Fruit fly (Drosophila melanogaster) whole organism, embryonic: ENCODE results near the gene numb.

Experiments
- Awh ChIP-seq: fragments of 200-800 bp; sonication (Bioruptor generic); IDR thresholded peaks from 2 replicates; pipeline ENCODE4, ENCODE4 v1.3.6; 2022; ENCODE audit warnings: missing biosample characterization, missing genetic modification characterization
- CG12071 ChIP-seq: fragments of 200-800 bp; sonication (Bioruptor generic); optimal IDR thresholded peaks from 3 replicates; lab custom pipeline; 2018; ENCODE audit warnings: missing biosample characterization, mild to moderate bottlenecking, missing genetic modification characterization
- CG1233 ChIP-seq: fragments of 200-800 bp; sonication (Bioruptor generic); optimal IDR thresholded peaks from 4 replicates; lab custom pipeline; 2018; ENCODE audit warnings: missing biosample characterization, mild to moderate bottlenecking, missing genetic modification characterization
- CG13287 ChIP-seq: fragments of 200-800 bp; sonication (Bioruptor generic); IDR thresholded peaks from 2 replicates; pipeline ENCODE4 v1.3.6; 2022; ENCODE audit warnings: missing biosample characterization, missing genetic modification characterization; ENCODE audit not compliant: partially characterized antibody
- CG1603 ChIP-seq: fragments of 200-800 bp; sonication (Bioruptor generic); optimal IDR thresholded peaks from 2 replicates; lab custom pipeline; 2019; ENCODE audit warnings: missing biosample characterization, mild to moderate bottlenecking, missing genetic modification characterization, moderate library complexity
- CG16813 ChIP-seq: fragments of 200-800 bp; sonication (Bioruptor generic); IDR thresholded peaks from 3 replicates; pipeline ENCODE4 v1.3.6; 2022; ENCODE audit warnings: missing biosample characterization, missing genetic modification characterization; ENCODE audit not compliant: partially characterized antibody
- CG16863 ChIP-seq: fragments of 200-800 bp; sonication (Bioruptor generic); optimal IDR thresholded peaks from 3 replicates; lab custom pipeline; 2016; ENCODE audit warnings: missing biosample characterization, missing genetic modification characterization
- CG2120 ChIP-seq: fragments of 200-800 bp; sonication (Bioruptor generic); optimal IDR thresholded peaks from 3 replicates; lab custom pipeline; 2016; ENCODE audit warnings: missing biosample characterization, missing genetic modification characterization
- CG2199 ChIP-seq: fragments of 200-800 bp; sonication (Bioruptor generic); IDR thresholded peaks from 3 replicates; pipeline ENCODE4 v1.3.6; 2022; ENCODE audit warnings: missing biosample characterization, missing genetic modification characterization
- CG2202 ChIP-seq: fragments of 200-800 bp; sonication (Bioruptor generic); optimal IDR thresholded peaks from 2 replicates; lab custom pipeline; 2018; ENCODE audit warnings: missing biosample characterization, mild to moderate bottlenecking, missing genetic modification characterization
- CG32767 ChIP-seq: fragments of 200-800 bp; sonication (Bioruptor generic); IDR thresholded peaks from 2 replicates; pipeline ENCODE4 v1.3.6; 2022; ENCODE audit warnings: missing biosample characterization, missing genetic modification characterization
- CG3407 ChIP-seq: fragments of 200-800 bp; sonication (Bioruptor generic); optimal IDR thresholded peaks from 2 replicates; lab custom pipeline; 2018; ENCODE audit warnings: missing biosample characterization, mild to moderate bottlenecking, missing genetic modification characterization
- CG34224 ChIP-seq: fragments of 200-800 bp; sonication (Bioruptor generic); IDR thresholded peaks from 3 replicates; pipeline ENCODE4 v1.3.6; 2022; ENCODE audit warnings: missing biosample characterization, missing genetic modification characterization; ENCODE audit not compliant: partially characterized antibody
- CG7556 ChIP-seq: fragments of 200-800 bp; sonication (Bioruptor generic); optimal IDR thresholded peaks from 2 replicates; lab custom pipeline; 2017; ENCODE audit warnings: missing biosample characterization, mild to moderate bottlenecking, missing genetic modification characterization
- CG7745 ChIP-seq: fragments of 200-800 bp; sonication (Bioruptor generic); optimal IDR thresholded peaks from 2 replicates; lab custom pipeline; 2018; ENCODE audit warnings: missing biosample characterization, mild to moderate bottlenecking, missing genetic modification characterization, moderate library complexity
- CG8290 ChIP-seq, 3 experiments: fragments of 200-800 bp; sonication (Bioruptor generic); optimal IDR thresholded peaks; 2 replicates each; lab custom pipeline; 2016 to 2019; ENCODE audit warnings: missing biosample characterization in 3 of 3, missing genetic modification characterization in 3 of 3, mild to moderate bottlenecking in 2 of 3, moderate library complexity in 1 of 3
- Deaf1 ChIP-seq: fragments of 200-800 bp; optimal IDR thresholded peaks from 3 replicates; lab custom pipeline; 2019; ENCODE audit warnings: missing biosample characterization, mild to moderate bottlenecking, missing genetic modification characterization, moderate library complexity
- Doc2 ChIP-seq: fragments of 200-800 bp; sonication (Bioruptor generic); IDR thresholded peaks from 2 replicates; pipeline ENCODE4 v1.3.6; 2022; ENCODE audit warnings: missing biosample characterization, missing genetic modification characterization
- ERR ChIP-seq: fragments of 200-800 bp; sonication (Bioruptor generic); optimal IDR thresholded peaks from 2 replicates; lab custom pipeline; 2016; ENCODE audit warnings: missing biosample characterization, missing genetic modification characterization
- Fer1 ChIP-seq: fragments of 200-800 bp; sonication (Bioruptor generic); optimal IDR thresholded peaks from 2 replicates; lab custom pipeline; 2017; ENCODE audit warnings: missing biosample characterization, mild to moderate bottlenecking, missing genetic modification characterization
- Gsc ChIP-seq: fragments of 200-800 bp; sonication (Bioruptor generic); IDR thresholded peaks from 2 replicates; pipeline ENCODE4 v1.3.6; 2022; ENCODE audit warnings: missing biosample characterization, missing genetic modification characterization
- H15 ChIP-seq: fragments of 200-800 bp; sonication (Bioruptor generic); IDR thresholded peaks from 3 replicates; pipeline ENCODE4 v1.3.6; 2022; ENCODE audit warnings: missing biosample characterization, missing genetic modification characterization
- Hmr ChIP-seq: fragments of 200-800 bp; sonication (Bioruptor generic); optimal IDR thresholded peaks from 3 replicates; lab custom pipeline; 2017; ENCODE audit warnings: mild to moderate bottlenecking, missing biosample characterization, missing genetic modification reagents, missing genetic modification characterization
- Max ChIP-seq: fragments of 200-800 bp; sonication (Bioruptor generic); optimal IDR thresholded peaks from 2 replicates; lab custom pipeline; 2016; ENCODE audit warnings: missing biosample characterization, mild to moderate bottlenecking, missing genetic modification characterization
- Med ChIP-seq: fragments of 200-800 bp; sonication (Bioruptor generic); peaks from one replicate; lab custom pipeline; 2016; ENCODE audit warnings: missing biosample characterization, missing genetic modification characterization, mild to moderate bottlenecking, inconsistent platforms, moderate library complexity
- Nf-YC ChIP-seq: fragments of 200-800 bp; optimal IDR thresholded peaks from 3 replicates; lab custom pipeline; 2019; ENCODE audit warnings: missing biosample characterization, mild to moderate bottlenecking, missing genetic modification characterization, moderate library complexity
- Pdp1 ChIP-seq, 2 experiments: fragments of 200-800 bp; sonication (Bioruptor generic); optimal IDR thresholded peaks; 3 replicates each; lab custom pipeline; 2016; ENCODE audit warnings: missing biosample characterization in 2 of 2, missing genetic modification characterization in 2 of 2, mild to moderate bottlenecking in 1 of 2, moderate library complexity in 1 of 2
- Sry-δ ChIP-seq: fragments of 200-800 bp; sonication (Bioruptor generic); optimal IDR thresholded peaks from 2 replicates; lab custom pipeline; 2016; ENCODE audit warnings: missing biosample characterization, missing genetic modification characterization
- Vsx1 ChIP-seq: fragments of 200-800 bp; sonication (Bioruptor generic); optimal IDR thresholded peaks from 2 replicates; lab custom pipeline; 2017; ENCODE audit warnings: missing biosample characterization, mild to moderate bottlenecking, missing genetic modification characterization, missing genetic modification reagents
- chinmo ChIP-seq: fragments of 200-800 bp; sonication (Bioruptor generic); IDR thresholded peaks from 4 replicates; pipeline ENCODE4 v1.3.6; 2022; ENCODE audit warnings: missing biosample characterization, missing genetic modification characterization; ENCODE audit not compliant: partially characterized antibody
- dm ChIP-seq: fragments of 200-800 bp; sonication (Bioruptor generic); optimal IDR thresholded peaks from 3 replicates; lab custom pipeline; 2016; ENCODE audit warnings: missing biosample characterization, missing genetic modification characterization
- ftz-f1 ChIP-seq: fragments of 200-800 bp; sonication (Bioruptor generic); optimal IDR thresholded peaks from 2 replicates; lab custom pipeline; 2016; ENCODE audit warnings: missing biosample characterization, missing genetic modification characterization
- grn ChIP-seq: fragments of 200-800 bp; sonication (Bioruptor generic); optimal IDR thresholded peaks from 3 replicates; lab custom pipeline; 2017; ENCODE audit warnings: missing biosample characterization, missing genetic modification characterization
- hbn ChIP-seq: fragments of 200-800 bp; sonication (Bioruptor generic); IDR thresholded peaks from 2 replicates; pipeline ENCODE4 v1.3.6; 2022; ENCODE audit warnings: missing biosample characterization, missing genetic modification characterization; ENCODE audit not compliant: partially characterized antibody
- hkb ChIP-seq, 2 experiments: fragments of 200-800 bp in 1 of 2; fragments of >200 bp in 1 of 2; sonication (Bioruptor generic) in 1 of 2; IDR thresholded peaks in 1 of 2; optimal IDR thresholded peaks in 1 of 2; 2 replicates each; pipeline versions ENCODE4 v1.3.6 to Lab custom; 2017 to 2022; ENCODE audit warnings: missing biosample characterization in 1 of 2, missing genetic modification characterization in 1 of 2
- kni ChIP-seq: fragments of 200-800 bp; sonication (Bioruptor generic); optimal IDR thresholded peaks from 3 replicates; lab custom pipeline; 2017; ENCODE audit warnings: mild to moderate bottlenecking, missing biosample characterization, missing genetic modification reagents, missing genetic modification characterization
- mirr ChIP-seq: fragments of 200-800 bp; sonication (Bioruptor generic); optimal IDR thresholded peaks from 3 replicates; lab custom pipeline; 2018; ENCODE audit warnings: missing biosample characterization, mild to moderate bottlenecking, missing genetic modification characterization
- onecut ChIP-seq: fragments of 200-800 bp; sonication (Bioruptor generic); IDR thresholded peaks from 2 replicates; pipeline ENCODE4 v1.3.6; 2022; ENCODE audit warnings: missing biosample characterization, missing genetic modification characterization
- pros ChIP-seq: fragments of 200-800 bp; sonication (Bioruptor generic); optimal IDR thresholded peaks from 3 replicates; lab custom pipeline; 2019; ENCODE audit warnings: missing biosample characterization, mild to moderate bottlenecking, missing genetic modification characterization, moderate library complexity
- pzg ChIP-seq: fragments of 200-800 bp; sonication (Bioruptor generic); optimal IDR thresholded peaks from 3 replicates; lab custom pipeline; 2018; ENCODE audit warnings: missing biosample characterization, mild to moderate bottlenecking, missing genetic modification characterization, moderate library complexity
- seq ChIP-seq: fragments of 200-800 bp; sonication (Bioruptor generic); IDR thresholded peaks from 2 replicates; pipeline ENCODE4 v1.3.6; 2022; ENCODE audit warnings: missing biosample characterization, missing genetic modification characterization
- sisA ChIP-seq: fragments of 200-800 bp; sonication (Bioruptor generic); IDR thresholded peaks from 2 replicates; pipeline ENCODE4 v1.3.6; 2022; ENCODE audit warnings: missing biosample characterization, missing genetic modification characterization
- stwl ChIP-seq: fragments of 200-800 bp; sonication (Bioruptor generic); optimal IDR thresholded peaks from 3 replicates; lab custom pipeline; 2018; ENCODE audit warnings: missing biosample characterization, mild to moderate bottlenecking, missing genetic modification characterization, moderate library complexity
- tio ChIP-seq: fragments of 200-800 bp; sonication (Bioruptor generic); optimal IDR thresholded peaks from 2 replicates; lab custom pipeline; 2017; ENCODE audit warnings: missing biosample characterization, missing genetic modification characterization, inconsistent platforms
- tna ChIP-seq: fragments of 200-800 bp; sonication (Bioruptor generic); IDR thresholded peaks from 2 replicates; pipeline ENCODE4 v1.3.6; 2022; ENCODE audit warnings: missing biosample characterization, missing genetic modification characterization; ENCODE audit not compliant: partially characterized antibody
- vnd ChIP-seq: fragments of 200-800 bp; sonication (Bioruptor generic); IDR thresholded peaks from 3 replicates; pipeline ENCODE4 v1.3.6; 2022; ENCODE audit warnings: missing biosample characterization, missing genetic modification characterization; ENCODE audit not compliant: partially characterized antibody

numb gene

DNA sequence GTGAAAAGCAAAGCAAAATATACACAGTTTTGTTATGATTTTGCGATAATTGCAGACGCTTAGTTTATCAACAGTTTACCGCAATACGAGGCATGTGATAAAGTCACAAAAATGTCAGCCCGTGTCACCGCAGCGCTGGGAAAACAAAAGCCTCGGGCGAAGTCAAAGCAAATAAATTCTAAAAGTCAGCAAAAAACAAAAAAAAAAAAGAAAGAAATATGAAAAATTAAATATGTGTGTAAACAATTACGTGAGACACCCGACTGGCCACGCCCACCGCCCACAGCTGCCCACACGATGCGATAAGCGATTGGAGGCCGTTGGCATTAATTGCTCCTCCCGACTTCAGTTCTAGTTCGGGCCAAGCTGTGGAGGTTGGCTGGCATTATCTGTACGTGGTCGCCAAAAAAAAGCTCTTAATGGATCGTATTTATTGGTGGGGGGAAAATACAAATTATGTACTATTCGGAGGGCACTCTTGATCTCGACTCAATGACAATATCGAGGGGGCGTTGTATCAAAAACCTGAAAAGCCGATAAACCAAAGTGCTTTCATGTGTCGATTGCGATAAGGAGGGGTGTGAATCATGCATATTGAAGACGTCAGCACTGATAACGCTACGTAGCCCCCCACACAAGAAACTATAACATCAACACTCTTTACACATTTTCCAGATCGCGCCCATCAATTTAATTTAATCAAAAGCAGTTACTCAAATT lies 22.3 kb downstream of the numb start (continued):
- TF ChIP-seq ERR (GFP tag; lab: Kevin White, UChicago), result no peak
- no peak for TF ChIP-seq Pdp1 (GFP tag; optimal IDR thresholded peaks at IDR 0.05; lab: Kevin White, UChicago)
- peak; percentile 28 for TF ChIP-seq mirr (GFP tag; lab: Kevin White, UChicago)
- no peak for TF ChIP-seq Vsx1
- no peak for TF ChIP-seq H15
- no peak for TF ChIP-seq CG2120 (GFP tag; lab: Kevin White, UChicago)
- no peak for TF ChIP-seq CG32767 (GFP tag; lab: Robert Waterston, UW)
- no peak for TF ChIP-seq CG1233
- TF ChIP-seq Doc2 (GFP tag; lab: Robert Waterston, UW), result no peak
- TF ChIP-seq Gsc (GFP tag; lab: Robert Waterston, UW), result no peak
- TF ChIP-seq tio, result no peak
- TF ChIP-seq CG3407 (GFP tag; lab: Kevin White, UChicago), result no peak
- TF ChIP-seq CG1603, result no peak
- no peak for TF ChIP-seq Max (GFP tag; lab: Kevin White, UChicago)
- TF ChIP-seq CG12071 (GFP tag; lab: Kevin White, UChicago), result no peak
- peak; percentile 75 for TF ChIP-seq ftz-f1 (GFP tag; lab: Kevin White, UChicago)
- no peak for TF ChIP-seq Nf-YC (tag; lab: Kevin White, UChicago)
- peak; percentile 44 for TF ChIP-seq Med (GFP tag; lab: Kevin White, UChicago)
- no peak for TF ChIP-seq sisA (GFP tag; lab: Robert Waterston, UW)
- no peak for TF ChIP-seq tna (GFP tag; lab: Robert Waterston, UW)
- 0 out of 3 replicates have a peak, but pooled peaks have one; percentile 10 for TF ChIP-seq CG34224 (GFP tag; lab: Robert Waterston, UW)
- peak; percentile 64 for TF ChIP-seq grn (GFP tag; lab: Kevin White, UChicago)

DNA sequence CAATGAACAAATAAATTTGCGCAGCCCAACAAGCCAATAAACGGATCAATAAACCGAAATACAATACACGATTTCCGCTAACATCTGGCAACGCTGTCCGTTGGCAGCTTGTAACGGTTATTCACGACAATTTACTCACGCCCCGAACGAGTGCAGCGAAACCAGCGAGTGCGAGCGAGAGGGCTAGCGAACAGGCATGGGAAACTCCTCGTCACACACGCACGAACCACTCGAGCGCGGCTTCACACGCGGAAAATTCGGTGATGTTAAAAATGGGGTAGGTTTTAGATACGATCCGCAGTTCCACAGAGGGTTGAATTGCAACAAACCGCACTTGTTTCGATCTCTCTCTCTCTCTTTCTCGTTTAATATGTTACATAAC lies 22.8 kb downstream of the numb start:
- TF ChIP-seq chinmo, result peak; percentile 71; the same call in 2 of the 4 replicates
- no peak for TF ChIP-seq Fer1 (GFP tag; lab: Kevin White, UChicago)
- TF ChIP-seq dm, result peak; percentile 17
- peak; percentile 22 for TF ChIP-seq Hmr (GFP tag; lab: Kevin White, UChicago)
- TF ChIP-seq CG7745, result no peak
- TF ChIP-seq kni (GFP tag; lab: Kevin White, UChicago), result peak; percentile 81
- no peak for TF ChIP-seq Awh (GFP tag; lab: Robert Waterston, UW)
- TF ChIP-seq pzg (GFP tag; lab: Kevin White, UChicago), result peak; percentile 9
- TF ChIP-seq Deaf1 (tag; lab: Kevin White, UChicago), result peak; percentile 73
- peak; percentile 37 for TF ChIP-seq Sry-δ (GFP tag; lab: Kevin White, UChicago)
- TF ChIP-seq CG13287 (GFP tag; lab: Robert Waterston, UW), result peak; percentile 30; the same call in 1 of the 2 replicates
- no peak for TF ChIP-seq CG2202 (tag; lab: Kevin White, UChicago)
- 0 out of 3 replicates have a peak, but pooled peaks have one; percentile 27 for TF ChIP-seq CG16813 (GFP tag; lab: Robert Waterston, UW)
- TF ChIP-seq CG16863 (GFP tag; lab: Kevin White, UChicago), result no peak
- TF ChIP-seq CG7556 (GFP tag; lab: Kevin White, UChicago), result no peak
- no peak for TF ChIP-seq tio
- TF ChIP-seq stwl (tag; lab: Kevin White, UChicago), result peak; percentile 64
- peak; percentile 34; the same call in 1 of the 3 replicates for TF ChIP-seq vnd
- peak; percentile 82 for TF ChIP-seq onecut (GFP tag; lab: Robert Waterston, UW)
- TF ChIP-seq Pdp1 (GFP tag; optimal IDR thresholded peaks at IDR 0.05; lab: Kevin White, UChicago), result peak in 1 of 2 experiments; percentile 84
- TF ChIP-seq seq, result peak; percentile 56
- TF ChIP-seq hkb (optimal IDR thresholded peaks at IDR 0.05; lab: Kevin White, UChicago), result no peak
- peak; percentile 25; the same call in 1 of the 2 replicates for TF ChIP-seq hkb (GFP tag; IDR thresholded peaks at IDR 0.05; lab: Robert Waterston, UW)
- TF ChIP-seq pros (GFP tag; lab: Kevin White, UChicago), result peak; percentile 76
- peak; percentile 65; the same call in 2 of the 3 replicates for TF ChIP-seq CG2199 (GFP tag; lab: Robert Waterston, UW)
- peak; percentile 53; the same call in 1 of the 2 replicates for TF ChIP-seq hbn (GFP tag; lab: Robert Waterston, UW)
- TF ChIP-seq CG8290 (GFP tag; optimal IDR thresholded peaks at IDR 0.05; lab: Kevin White, UChicago), result peak; percentile 61
- TF ChIP-seq CG8290 (tag; optimal IDR thresholded peaks at IDR 0.05; lab: Kevin White, UChicago), result no peak
